Worm (Caenorhabditis elegans) whole organism, young adult: Measurements from ENCODE around the gene nspc-13.

Source experiments
- B0019.2 ChIP-seq: fragments of 200-800 bp; sonication (Bioruptor generic); conservative IDR thresholded peaks from 2 replicates; pipeline ENCODE4 v1.3.6; 2022; ENCODE audit warnings: missing genetic modification reagents, missing genetic modification characterization, missing compliant biosample characterization
- B0035.1 ChIP-seq: sonication (generic microtip); optimal IDR thresholded peaks from 2 replicates; lab custom pipeline; 2016; ENCODE audit warnings: missing genetic modification characterization, mild to moderate bottlenecking, missing compliant biosample characterization, missing genotype, missing genetic modification reagents
- B0261.1 ChIP-seq: sonication (generic microtip); optimal IDR thresholded peaks from 2 replicates; lab custom pipeline; 2016; ENCODE audit warnings: mild to moderate bottlenecking, missing genetic modification characterization, moderate library complexity, missing compliant biosample characterization
- B0336.3 ChIP-seq: fragments of 200-800 bp; sonication (Bioruptor generic); IDR thresholded peaks from 2 replicates; pipeline ENCODE4 v1.3.6; 2022; ENCODE audit warnings: missing genetic modification characterization, missing compliant biosample characterization
- D2030.7 ChIP-seq: fragments of 200-800 bp; sonication (Bioruptor generic); IDR thresholded peaks from 2 replicates; pipeline ENCODE4 v1.3.6; 2022; ENCODE audit warnings: missing genetic modification reagents, missing genetic modification characterization, missing compliant biosample characterization
- F10E7.11 ChIP-seq: sonication (generic microtip); optimal IDR thresholded peaks from 2 replicates; lab custom pipeline; 2017; ENCODE audit warnings: mild to moderate bottlenecking, missing genetic modification characterization, moderate library complexity, missing compliant biosample characterization
- F57C9.4 ChIP-seq: sonication (generic microtip); optimal IDR thresholded peaks from 2 replicates; lab custom pipeline; 2017; ENCODE audit warnings: mild to moderate bottlenecking, missing genetic modification characterization, missing compliant biosample characterization
- T26A5.8 ChIP-seq: sonication (generic microtip); optimal IDR thresholded peaks from 2 replicates; lab custom pipeline; 2016; ENCODE audit warnings: missing genetic modification characterization, missing compliant biosample characterization
- Y53F4B.3 ChIP-seq: fragments of 200-800 bp; sonication (Bioruptor generic); IDR thresholded peaks from 2 replicates; pipeline ENCODE4 v1.3.6; 2022; ENCODE audit warnings: missing genetic modification reagents, missing genetic modification characterization, missing compliant biosample characterization
- Y56A3A.18 ChIP-seq: fragments of 200-800 bp; sonication (Bioruptor generic); IDR thresholded peaks from 2 replicates; pipeline ENCODE4 v1.3.6; 2022; ENCODE audit warnings: missing genetic modification reagents, missing genetic modification characterization, missing compliant biosample characterization
- akir-1 ChIP-seq: fragments of 200-800 bp; sonication (Bioruptor generic); optimal IDR thresholded peaks from 2 replicates; lab custom pipeline; 2018; ENCODE audit warnings: mild to moderate bottlenecking, missing genetic modification characterization, moderate library complexity, missing compliant biosample characterization
- bed-1 ChIP-seq: fragments of 200-800 bp; sonication (Bioruptor generic); IDR thresholded peaks from 2 replicates; pipeline ENCODE4 v1.3.6; 2022; ENCODE audit warnings: missing genetic modification reagents, missing genetic modification characterization, missing compliant biosample characterization
- ceh-100 ChIP-seq: fragments of 200-800 bp; sonication (Bioruptor generic); IDR thresholded peaks from 2 replicates; pipeline ENCODE4 v1.3.6; 2022; ENCODE audit warnings: missing genetic modification reagents, missing genetic modification characterization, missing compliant biosample characterization
- ceh-40 ChIP-seq: fragments of 200-800 bp; sonication (Bioruptor generic); IDR thresholded peaks from 2 replicates; pipeline ENCODE4 v1.3.6; 2022; ENCODE audit warnings: missing genetic modification characterization, missing compliant biosample characterization
- chd-7 ChIP-seq: sonication (generic microtip); optimal IDR thresholded peaks from 2 replicates; lab custom pipeline; 2016; ENCODE audit warnings: mild to moderate bottlenecking, missing genetic modification characterization, moderate library complexity, missing compliant biosample characterization
- die-1 ChIP-seq: sonication (generic microtip); optimal IDR thresholded peaks from 2 replicates; lab custom pipeline; 2016; ENCODE audit warnings: missing genotype, mild to moderate bottlenecking, missing genetic modification characterization, missing compliant biosample characterization
- dpl-1 ChIP-seq: fragments of 150-350 bp; optimal IDR thresholded peaks from 2 replicates; lab custom pipeline; 2014; ENCODE audit warnings: missing biosample characterization, missing genetic modification reagents, missing genetic modification characterization
- egrh-3 ChIP-seq: fragments of 200-800 bp; sonication (Bioruptor generic); IDR thresholded peaks from 2 replicates; pipeline ENCODE4 v1.3.6; 2022; ENCODE audit warnings: missing genetic modification reagents, missing genetic modification characterization, missing compliant biosample characterization
- ekl-4 ChIP-seq: fragments of 200-800 bp; sonication (Bioruptor generic); IDR thresholded peaks from 2 replicates; pipeline ENCODE4 v1.3.6; 2022; ENCODE audit warnings: missing genetic modification reagents, missing genetic modification characterization, missing compliant biosample characterization
- fkh-3 ChIP-seq: sonication (generic microtip); optimal IDR thresholded peaks from 2 replicates; lab custom pipeline; 2016; ENCODE audit warnings: mild to moderate bottlenecking, missing genetic modification characterization, missing compliant biosample characterization
- him-1 ChIP-seq: sonication (generic microtip); optimal IDR thresholded peaks from 2 replicates; lab custom pipeline; 2016; ENCODE audit warnings: missing genotype, missing genetic modification reagents, missing genetic modification characterization, missing compliant biosample characterization
- hlh-12 ChIP-seq: sonication (generic microtip); optimal IDR thresholded peaks from 2 replicates; lab custom pipeline; 2016; ENCODE audit warnings: missing genetic modification characterization, missing compliant biosample characterization
- hmg-20 ChIP-seq: fragments of 200-800 bp; sonication (Bioruptor generic); IDR thresholded peaks from 2 replicates; pipeline ENCODE4 v1.3.6; 2022; ENCODE audit warnings: missing genetic modification reagents, missing genetic modification characterization, missing compliant biosample characterization
- lin-26 ChIP-seq: fragments of 200-800 bp; sonication (Bioruptor generic); IDR thresholded peaks from 2 replicates; pipeline ENCODE4 v1.3.6; 2022; ENCODE audit warnings: missing genetic modification reagents, missing genetic modification characterization, missing compliant biosample characterization
- madf-10 ChIP-seq: sonication (generic microtip); optimal IDR thresholded peaks from 2 replicates; lab custom pipeline; 2016; ENCODE audit warnings: mild to moderate bottlenecking, missing genetic modification characterization, missing compliant biosample characterization
- madf-3 ChIP-seq: fragments of 200-800 bp; sonication (Bioruptor generic); IDR thresholded peaks from 2 replicates; pipeline ENCODE4 v1.3.6; 2022; ENCODE audit warnings: missing genetic modification reagents, missing genetic modification characterization, missing compliant biosample characterization
- nfyb-1 ChIP-seq: fragments of 200-800 bp; sonication (Bioruptor generic); IDR thresholded peaks from 2 replicates; pipeline ENCODE4 v1.3.6; 2022; ENCODE audit warnings: missing genetic modification reagents, missing genetic modification characterization, missing compliant biosample characterization
- nhr-179 ChIP-seq: sonication (generic microtip); optimal IDR thresholded peaks from 2 replicates; lab custom pipeline; 2016; ENCODE audit warnings: mild to moderate bottlenecking, missing genetic modification characterization, missing compliant biosample characterization
- nhr-27 ChIP-seq: fragments of 200-800 bp; sonication (Bioruptor generic); optimal IDR thresholded peaks from 2 replicates; lab custom pipeline; 2018; ENCODE audit warnings: mild to moderate bottlenecking, missing genetic modification characterization, moderate library complexity, missing compliant biosample characterization
- pbrm-1 ChIP-seq: fragments of 200-800 bp; sonication (Bioruptor generic); IDR thresholded peaks from 2 replicates; pipeline ENCODE4 v1.3.6; 2022; ENCODE audit warnings: missing genetic modification reagents, missing genetic modification characterization, missing compliant biosample characterization
- rcor-1 ChIP-seq: fragments of 200-800 bp; sonication (Bioruptor generic); IDR thresholded peaks from 2 replicates; pipeline ENCODE4 v1.3.6; 2022; ENCODE audit warnings: missing genetic modification reagents, missing genetic modification characterization, missing compliant biosample characterization
- rec-8 ChIP-seq, 2 experiments: sonication (generic microtip); optimal IDR thresholded peaks; 2 replicates each; lab custom pipeline; 2016; ENCODE audit warnings: mild to moderate bottlenecking in 2 of 2, missing genetic modification characterization in 2 of 2, missing genetic modification reagents in 2 of 2, missing genotype in 2 of 2, missing biosample characterization in 1 of 2, missing compliant biosample characterization in 1 of 2, moderate library complexity in 1 of 2
- snpc-1.1 ChIP-seq: sonication (generic microtip); optimal IDR thresholded peaks from 2 replicates; lab custom pipeline; 2017; ENCODE audit warnings: missing genetic modification characterization, mild to moderate bottlenecking, missing compliant biosample characterization, antibody characterized with exemption, moderate library complexity, missing genotype, missing genetic modification reagents; ENCODE audit not compliant: insufficient read depth
- snpc-1.3 ChIP-seq: sonication (generic microtip); optimal IDR thresholded peaks from 2 replicates; lab custom pipeline; 2017; ENCODE audit warnings: missing genetic modification characterization, mild to moderate bottlenecking, missing compliant biosample characterization, antibody characterized with exemption, moderate library complexity, missing genotype, missing genetic modification reagents; ENCODE audit not compliant: insufficient read depth
- snpc-4 ChIP-seq, 5 experiments: fragments of 150-350 bp in 1 of 5; sonication (generic microtip) in 4 of 5; optimal IDR thresholded peaks; 2 replicates each; lab custom pipeline; 2014 to 2018; ENCODE audit warnings: missing genetic modification characterization in 5 of 5, missing biosample characterization in 3 of 5, antibody characterized with exemption in 2 of 5, mild to moderate bottlenecking in 2 of 5, missing compliant biosample characterization in 2 of 5, missing genotype in 2 of 5, moderate library complexity in 2 of 5, missing genetic modification reagents in 1 of 5
- tbp1 ChIP-seq: fragments of 200-800 bp; sonication (Bioruptor generic); optimal IDR thresholded peaks from 2 replicates; lab custom pipeline; 2018; ENCODE audit warnings: mild to moderate bottlenecking, missing genetic modification characterization, missing compliant biosample characterization
- ztf-18 ChIP-seq: sonication (generic microtip); optimal IDR thresholded peaks from 2 replicates; lab custom pipeline; 2016; ENCODE audit warnings: missing genotype, mild to moderate bottlenecking, missing genetic modification characterization, missing compliant biosample characterization
- ztf-25 ChIP-seq: fragments of 200-800 bp; sonication (Bioruptor generic); IDR thresholded peaks from 2 replicates; pipeline ENCODE4 v1.3.6; 2022; ENCODE audit warnings: missing genetic modification reagents, missing genetic modification characterization, missing compliant biosample characterization
- ztf-28 ChIP-seq: fragments of 200-800 bp; sonication (Bioruptor generic); IDR thresholded peaks from 2 replicates; pipeline ENCODE4 v1.3.6; 2022; ENCODE audit warnings: missing genetic modification reagents, missing genetic modification characterization, missing compliant biosample characterization

Gene nspc-13

DNA sequence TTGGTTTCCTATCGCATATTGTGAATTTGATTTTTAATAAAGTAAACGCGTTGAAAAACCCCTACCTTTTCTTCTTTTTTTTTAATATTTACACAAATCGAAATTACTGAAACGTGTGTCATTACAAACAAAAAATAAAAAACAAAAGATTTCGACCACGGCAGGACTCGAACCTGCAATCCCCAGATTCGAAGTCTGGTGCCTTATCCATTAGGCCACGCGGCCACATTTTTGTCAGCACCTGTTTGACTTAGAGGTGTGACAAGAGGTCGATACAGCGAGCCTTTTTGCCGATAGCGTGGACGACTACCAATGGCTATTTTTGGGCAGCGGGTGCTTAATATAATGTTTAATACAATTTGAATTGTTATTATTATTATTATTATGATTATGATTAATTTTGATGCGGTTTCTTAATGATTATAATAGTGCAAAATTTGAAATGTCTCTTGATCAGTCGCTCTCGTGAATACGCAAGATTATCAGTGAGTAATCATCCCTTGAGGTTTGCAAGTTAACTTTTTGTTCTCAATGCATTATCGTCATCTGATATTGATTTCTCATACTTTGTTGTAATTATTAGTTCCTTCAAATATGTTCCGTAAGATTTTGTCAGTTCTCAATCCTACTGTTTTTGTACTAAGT lies 19.3 kb upstream of the nspc-13 start, which contains the start of gene srd-44 (continued):
- peak; percentile 64 for TF ChIP-seq snpc-1.3 (tag; lab: Kevin White, UChicago)
- TF ChIP-seq nhr-27: no peak
- TF ChIP-seq tbp1 (GFP tag; lab: Kevin White, UChicago): peak; percentile 95
- peak; percentile 42 to 56 for TF ChIP-seq rec-8 (tag; optimal IDR thresholded peaks at IDR 0.05; lab: Kevin White, UChicago)
- no peak for TF ChIP-seq F57C9.4
- TF ChIP-seq T26A5.8 (tag; lab: Kevin White, UChicago): no peak
- no peak for TF ChIP-seq nhr-179 (tag; lab: Kevin White, UChicago)
- TF ChIP-seq pbrm-1 (GFP tag; lab: Robert Waterston, UW): peak; percentile 83
- TF ChIP-seq egrh-3 (GFP tag; lab: Robert Waterston, UW): no peak; the same call in 1 of the 2 replicates
- TF ChIP-seq ztf-18 (tag; lab: Kevin White, UChicago): peak; percentile 30
- TF ChIP-seq B0035.1: peak; percentile 16
- TF ChIP-seq ztf-25 (GFP tag; lab: Robert Waterston, UW): 0 out of 2 replicates have a peak, but pooled peaks have one; percentile 76
- no peak for TF ChIP-seq fkh-3 (tag; lab: Kevin White, UChicago)
- TF ChIP-seq Y56A3A.18 (GFP tag; lab: Robert Waterston, UW): no peak
- no peak; the same call in 1 of the 2 replicates for TF ChIP-seq D2030.7 (GFP tag; lab: Robert Waterston, UW)
- 0 out of 2 replicates have a peak, but pooled peaks have one; percentile 45 for TF ChIP-seq nfyb-1 (GFP tag; lab: Robert Waterston, UW)
- peak; percentile 36 for TF ChIP-seq madf-10
- TF ChIP-seq ceh-100 (GFP tag; lab: Robert Waterston, UW): no peak
- no peak for TF ChIP-seq B0019.2 (GFP tag; lab: Robert Waterston, UW)
- peak; percentile 86 for TF ChIP-seq lin-26 (GFP tag; lab: Robert Waterston, UW)
- TF ChIP-seq ceh-40 (GFP tag; lab: Robert Waterston, UW): peak; percentile 72; the same call in 1 of the 2 replicates
- peak; percentile 60; the same call in 1 of the 2 replicates for TF ChIP-seq hmg-20 (GFP tag; lab: Robert Waterston, UW)
- TF ChIP-seq F10E7.11 (tag; lab: Kevin White, UChicago): no peak
- TF ChIP-seq die-1 (tag; lab: Kevin White, UChicago): peak; percentile 71
- peak; percentile 93 for TF ChIP-seq B0261.1 (tag; lab: Kevin White, UChicago)
- TF ChIP-seq snpc-1.1 (tag; lab: Kevin White, UChicago): peak; percentile 18
- TF ChIP-seq rcor-1 (GFP tag; lab: Robert Waterston, UW): peak; percentile 62; the same call in 1 of the 2 replicates
- peak; percentile 72 for TF ChIP-seq him-1 (tag; lab: Kevin White, UChicago)
- TF ChIP-seq snpc-4 (GFP tag; optimal IDR thresholded peaks at IDR 0.05; lab: Kevin White, UChicago): peak; percentile 56
- TF ChIP-seq snpc-4 (tag; optimal IDR thresholded peaks at IDR 0.05; lab: Kevin White, UChicago): no peak

DNA sequence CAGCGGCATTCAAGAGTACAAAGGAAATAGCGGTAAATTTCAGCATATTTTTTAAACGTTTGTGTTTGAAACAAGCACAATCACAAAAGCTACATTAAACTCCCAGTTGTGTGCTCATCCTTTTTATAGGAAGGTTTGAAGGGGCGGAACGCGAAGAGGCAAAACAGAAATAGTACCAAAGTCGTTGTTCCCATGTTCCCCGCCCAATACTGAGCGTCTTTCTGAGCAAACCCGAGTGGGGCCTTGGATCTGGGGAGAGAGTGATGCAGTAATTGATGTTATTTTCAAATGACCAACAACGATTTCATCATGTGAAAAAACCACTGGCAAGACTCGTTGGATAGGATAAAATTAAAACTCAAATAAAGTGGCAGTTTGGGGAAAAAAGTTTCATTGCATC lies 15.9 kb upstream of the nspc-13 start, which contains the start of gene zig-2:
Gene zig-2 (minus strand): TSS at position 101 of the 400 bp plus-strand sequence.
- TF ChIP-seq madf-3 (GFP tag; lab: Robert Waterston, UW) (no peak), chd-7 (tag; lab: Kevin White, UChicago) (no peak), ekl-4 (GFP tag; lab: Robert Waterston, UW) (no peak), D2030.7 (GFP tag; lab: Robert Waterston, UW) (no peak), bed-1 (no peak), Y53F4B.3 (GFP tag; lab: Robert Waterston, UW) (no peak), dpl-1 (GFP tag; lab: Kevin White, UChicago) (no peak), snpc-1.3 (tag; lab: Kevin White, UChicago) (no peak), B0336.3 (no peak), hlh-12 (tag; lab: Kevin White, UChicago) (no peak), akir-1 (no peak), ztf-28 (GFP tag; lab: Robert Waterston, UW) (no peak)
